Worm (Caenorhabditis elegans): ENCODE measurements around the gene F58F9.9.

F58F9.9 gene

ce11 chrIV:6209337-6209736 lies 30.8 kb upstream of the F58F9.9 start:
- no peak for TF ChIP-seq ztf-11 (tag; optimal IDR thresholded peaks at IDR 0.05)
- TF ChIP-seq lin-39 (tag; optimal IDR thresholded peaks at IDR 0.05): no peak
- TF ChIP-seq ztf-4 (tag; optimal IDR thresholded peaks at IDR 0.05): no peak
- TF ChIP-seq jun-1 (tag; optimal IDR thresholded peaks at IDR 0.05): no peak
- peak; percentile 63 for TF ChIP-seq pha-4 (tag; optimal IDR thresholded peaks at IDR 0.05)

- TF ChIP-seq fkh-2 (tag; optimal IDR thresholded peaks at IDR 0.05) (no peak), elt-2 (tag; optimal IDR thresholded peaks at IDR 0.05) (peak; percentile 71), pha-4 (tag; optimal IDR thresholded peaks at IDR 0.05) (peak; percentile 66), pqm-1 (tag; optimal IDR thresholded peaks at IDR 0.05) (peak; percentile 59)
Observed at ce11 chrIV:6210574-6210973, 29.5 kb upstream of the F58F9.9 start, which contains the start of the genes ugt-24 and C49A9.6. Gene ugt-24 (minus strand): TSS chrIV:6210720. Gene C49A9.6 (plus strand): TSS chrIV:6210936.

ce11 chrIV:6213403-6213802 lies 26.7 kb upstream of the F58F9.9 start, which contains the start of gene C49A9.5:
Gene C49A9.5 (plus strand): TSS chrIV:6213673.
- no peak for TF ChIP-seq pha-4 (tag; optimal IDR thresholded peaks at IDR 0.05)
- peak; percentile 37 for TF ChIP-seq elt-2 (tag; optimal IDR thresholded peaks at IDR 0.05)

ce11 chrIV:6217066-6217465 lies 23.0 kb upstream of the F58F9.9 start, which contains the start of gene C49A9.9:
Gene C49A9.9 (plus strand): TSS chrIV:6217372.
- TF ChIP-seq pha-4 (tag; optimal IDR thresholded peaks at IDR 0.05): peak; percentile 45
- peak; percentile 56 for TF ChIP-seq elt-2 (tag; optimal IDR thresholded peaks at IDR 0.05)
- TF ChIP-seq pqm-1 (tag; optimal IDR thresholded peaks at IDR 0.05): peak; percentile 58
- no peak for TF ChIP-seq mml-1 (tag; optimal IDR thresholded peaks at IDR 0.05)

ce11 chrIV:6217503-6217902 lies 22.6 kb upstream of the F58F9.9 start:
- no peak for TF ChIP-seq nfya-1 (tag; optimal IDR thresholded peaks at IDR 0.05; ENCODE audit: insufficient read depth)
- no peak for TF ChIP-seq ztf-11 (tag; optimal IDR thresholded peaks at IDR 0.05)
- no peak for TF ChIP-seq daf-12 (tag; optimal IDR thresholded peaks at IDR 0.05)
- TF ChIP-seq tbx-2 (tag; optimal IDR thresholded peaks at IDR 0.05): no peak
- no peak for TF ChIP-seq nhr-11 (tag; optimal IDR thresholded peaks at IDR 0.05)
- TF ChIP-seq ceh-28 (tag; optimal IDR thresholded peaks at IDR 0.05): no peak
- no peak for TF ChIP-seq nhr-28 (tag; optimal IDR thresholded peaks at IDR 0.05)

- TF ChIP-seq nhr-12 (tag; optimal IDR thresholded peaks at IDR 0.05) (no peak), mdl-1 (tag; optimal IDR thresholded peaks at IDR 0.05) (no peak), ceh-9 (tag; optimal IDR thresholded peaks at IDR 0.05) (no peak), fkh-2 (tag; optimal IDR thresholded peaks at IDR 0.05) (no peak), unc-62 (GFP tag; optimal IDR thresholded peaks at IDR 0.05) (no peak), tbx-2 (tag; optimal IDR thresholded peaks at IDR 0.05) (no peak), nhr-77 (tag; optimal IDR thresholded peaks at IDR 0.05) (no peak), ceh-82 (tag; optimal IDR thresholded peaks at IDR 0.05) (no peak), jun-1 (tag; optimal IDR thresholded peaks at IDR 0.05) (no peak), pqm-1 (tag; optimal IDR thresholded peaks at IDR 0.05) (peak; percentile 39), elt-2 (tag; optimal IDR thresholded peaks at IDR 0.05) (peak; percentile 73), lin-39 (tag; optimal IDR thresholded peaks at IDR 0.05) (no peak)
Observed at ce11 chrIV:6219429-6219828, 20.7 kb upstream of the F58F9.9 start, which contains the start of gene C49A9.4. Gene C49A9.4 (plus strand): TSS chrIV:6219693.

ce11 chrIV:6220142-6220541 lies 20.0 kb upstream of the F58F9.9 start:
- peak; percentile 29 for TF ChIP-seq elt-2 (tag; optimal IDR thresholded peaks at IDR 0.05)

ce11 chrIV:6221878-6222277 lies 18.2 kb upstream of the F58F9.9 start, which contains the start of gene C49A9.3:
Gene C49A9.3 (plus strand): TSS chrIV:6222089.
- TF ChIP-seq elt-3 (tag; optimal IDR thresholded peaks at IDR 0.05) (no peak), ceh-28 (tag; optimal IDR thresholded peaks at IDR 0.05) (no peak), elt-2 (tag; optimal IDR thresholded peaks at IDR 0.05) (peak; percentile 75), snpc-4 (tag; optimal IDR thresholded peaks at IDR 0.05) (no peak), pqm-1 (tag; optimal IDR thresholded peaks at IDR 0.05) (peak; percentile 44), nhr-76 (tag; optimal IDR thresholded peaks at IDR 0.05) (no peak), fkh-10 (GFP tag; optimal IDR thresholded peaks at IDR 0.05) (no peak), pha-4 (tag; optimal IDR thresholded peaks at IDR 0.05) (peak; percentile 6), R02D3.7 (tag; optimal IDR thresholded peaks at IDR 0.05) (no peak), mdl-1 (tag; optimal IDR thresholded peaks at IDR 0.05) (no peak), nhr-67 (tag; optimal IDR thresholded peaks at IDR 0.05) (no peak), lsy-12 (tag; optimal IDR thresholded peaks at IDR 0.05) (no peak), unc-39 (tag; optimal IDR thresholded peaks at IDR 0.05) (no peak)
